Worm (Caenorhabditis elegans) whole organism, L1 larva: ENCODE measurements around the gene Y57G11C.51.

Source experiments
- elt-3 ChIP-seq, 6 experiments: fragments of 150-350 bp in 1 of 6; sonication (generic microtip); optimal IDR thresholded peaks; 2 replicates each; lab custom pipeline; 2017 to 2018; ENCODE audit warnings: missing biosample characterization in 6 of 6, missing genetic modification characterization in 6 of 6, inconsistent platforms in 1 of 6
- fos-1 ChIP-seq: fragments of 150-350 bp; optimal IDR thresholded peaks from 2 replicates; lab custom pipeline; 2014; ENCODE audit warnings: missing biosample characterization, missing genetic modification characterization
- hpl-2 ChIP-seq: fragments of 150-350 bp; optimal IDR thresholded peaks from 2 replicates; lab custom pipeline; 2014; ENCODE audit warnings: missing biosample characterization, missing genetic modification reagents, missing genetic modification characterization
- lin-39 ChIP-seq: fragments of 150-350 bp; optimal IDR thresholded peaks from 2 replicates; lab custom pipeline; 2014; ENCODE audit warnings: missing biosample characterization, missing genetic modification reagents, missing genetic modification characterization
- lsy-2 ChIP-seq, 2 experiments: fragments of 150-350 bp; optimal IDR thresholded peaks; 2 replicates each; lab custom pipeline; 2014; ENCODE audit warnings: missing biosample characterization in 2 of 2, missing genetic modification characterization in 2 of 2
- mep-1 ChIP-seq: fragments of 150-350 bp; optimal IDR thresholded peaks from 2 replicates; lab custom pipeline; 2014; ENCODE audit warnings: missing biosample characterization, missing genetic modification characterization
- nhr-20 ChIP-seq: sonication (generic microtip); optimal IDR thresholded peaks from 2 replicates; lab custom pipeline; 2016; ENCODE audit warnings: mild to moderate bottlenecking, missing genetic modification characterization, missing compliant biosample characterization
- unc-130 ChIP-seq: fragments of 150-350 bp; optimal IDR thresholded peaks from 2 replicates; lab custom pipeline; 2017; ENCODE audit warnings: missing biosample characterization, missing genetic modification characterization, inconsistent platforms
- unc-62 ChIP-seq: fragments of 150-350 bp; optimal IDR thresholded peaks from 2 replicates; lab custom pipeline; 2014; ENCODE audit warnings: missing biosample characterization, missing genetic modification reagents, missing genetic modification characterization

- TF ChIP-seq unc-62 (GFP tag; lab: Kevin White, UChicago) (no peak), unc-130 (peak; percentile 93), elt-3 (tag; optimal IDR thresholded peaks at IDR 0.05; lab: Kevin White, UChicago) (peak in 3 of 6 experiments; percentile 42 to 93 (median 91)), mep-1 (peak; percentile 90), nhr-20 (peak; percentile 96), fos-1 (tag; lab: Kevin White, UChicago) (peak; percentile 92), lin-39 (tag; lab: Kevin White, UChicago) (peak; percentile 89), lsy-2 (tag; optimal IDR thresholded peaks at IDR 0.05; lab: Kevin White, UChicago) (peak; percentile 95 to 96), hpl-2 (peak; percentile 94)
Observed at ce11 chrIV:14767693-14768251, 6.6 kb downstream of the Y57G11C.51 start, which contains the start of the genes mrps-7 and Y57G11C.3.
